Fruit fly (Drosophila melanogaster) Kc167 (cell line): ENCODE data around the gene cass.

Experiments
- Myc ChIP-seq: fragments of >200 bp; optimal IDR thresholded peaks from 2 replicates; lab custom pipeline; 2017; ENCODE audit warnings: missing external identifiers
- Sin3A ChIP-seq: fragments of >200 bp; optimal IDR thresholded peaks from 2 replicates; lab custom pipeline; 2018; ENCODE audit warnings: missing external identifiers
- h ChIP-seq: fragments of >200 bp; optimal IDR thresholded peaks from 3 replicates; lab custom pipeline; 2018; ENCODE audit warnings: missing external identifiers
- insv ChIP-seq: fragments of >200 bp; optimal IDR thresholded peaks from 3 replicates; lab custom pipeline; 2018; ENCODE audit warnings: missing external identifiers
- psq ChIP-seq: fragments of >200 bp; optimal IDR thresholded peaks from 2 replicates; lab custom pipeline; 2017; ENCODE audit warnings: missing external identifiers
- ttk ChIP-seq: sonication (Bioruptor generic); optimal IDR thresholded peaks from 2 replicates; lab custom pipeline; 2017; ENCODE audit warnings: missing external identifiers

The cass gene

dm6 chr2L:17477710-17478109 is at the start of gene cass:
Gene cass (minus strand): TSS chr2L:17477888.
- TF ChIP-seq psq (lab: Kevin White, UChicago) (no peak), h (no peak), Sin3A (no peak), ttk (lab: Kevin White, UChicago) (no peak), insv (lab: Kevin White, UChicago) (no peak), Myc (lab: Kevin White, UChicago) (no peak)

dm6 chr2L:17524449-17524848 is 46.8 kb upstream of the cass start, which contains the start of gene CG15143:
Gene CG15143 (minus strand): TSS chr2L:17524549.
- TF ChIP-seq psq (lab: Kevin White, UChicago) (no peak), insv (lab: Kevin White, UChicago) (no peak), Myc (lab: Kevin White, UChicago) (no peak), h (no peak), ttk (lab: Kevin White, UChicago) (no peak), Sin3A (no peak)

- TF ChIP-seq psq (lab: Kevin White, UChicago): no peak
- TF ChIP-seq Myc (lab: Kevin White, UChicago): no peak
- no peak for TF ChIP-seq insv (lab: Kevin White, UChicago)
- TF ChIP-seq ttk (lab: Kevin White, UChicago): no peak
- no peak for TF ChIP-seq Sin3A
- TF ChIP-seq h: no peak
Observed at dm6 chr2L:17514090-17514715, 36.5 kb upstream of the cass start.

- TF ChIP-seq Myc (lab: Kevin White, UChicago): no peak
- TF ChIP-seq Sin3A: no peak
- TF ChIP-seq insv (lab: Kevin White, UChicago): no peak
- no peak for TF ChIP-seq h
Observed at dm6 chr2L:17500946-17501451, 23.3 kb upstream of the cass start, which contains the start of the genes mEFTs and Dhc36C. Gene mEFTs (minus strand): TSS chr2L:17501106. Gene Dhc36C (plus strand): TSS chr2L:17501401.

DNA sequence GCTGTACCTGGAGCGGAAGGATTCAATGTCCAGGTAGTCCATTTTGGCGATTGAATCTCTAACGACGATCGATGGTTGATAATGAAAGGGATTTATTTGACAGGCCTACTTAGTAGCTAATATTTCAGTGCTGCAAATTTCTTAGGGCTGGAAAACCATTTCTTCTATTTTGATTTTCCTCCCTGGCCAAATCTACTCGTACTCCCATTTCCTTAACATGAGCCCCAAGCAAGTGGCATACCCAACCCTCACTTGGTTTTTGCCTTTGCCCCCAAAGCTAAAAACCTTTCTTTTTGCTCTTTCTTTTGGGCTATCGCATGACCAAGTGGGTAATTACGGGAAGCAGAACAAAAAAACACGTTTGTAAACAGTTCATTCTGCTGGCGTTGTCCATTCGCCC is 21.0 kb upstream of the cass start, which contains the start of gene CG15142:
TSS of gene CG15142 (minus strand) at position 101 of the 400 bp plus-strand sequence.
- TF ChIP-seq Myc (lab: Kevin White, UChicago) (no peak), psq (lab: Kevin White, UChicago) (no peak), h (no peak), ttk (lab: Kevin White, UChicago) (no peak), insv (lab: Kevin White, UChicago) (no peak), Sin3A (no peak)

dm6 chr2L:17497108-17497507 is 19.4 kb upstream of the cass start, which contains the start of gene qua:
Gene qua (minus strand): TSS chr2L:17497208.
- TF ChIP-seq h: no peak
- TF ChIP-seq Sin3A: no peak
- TF ChIP-seq psq (lab: Kevin White, UChicago): no peak
- no peak for TF ChIP-seq insv (lab: Kevin White, UChicago)
- no peak for TF ChIP-seq Myc (lab: Kevin White, UChicago)
- TF ChIP-seq ttk (lab: Kevin White, UChicago): no peak

- TF ChIP-seq psq (lab: Kevin White, UChicago) (no peak), ttk (lab: Kevin White, UChicago) (no peak), Sin3A (no peak), h (no peak), insv (lab: Kevin White, UChicago) (no peak), Myc (lab: Kevin White, UChicago) (no peak)
Observed at dm6 chr2L:17495759-17496158, 18.1 kb upstream of the cass start.

DNA sequence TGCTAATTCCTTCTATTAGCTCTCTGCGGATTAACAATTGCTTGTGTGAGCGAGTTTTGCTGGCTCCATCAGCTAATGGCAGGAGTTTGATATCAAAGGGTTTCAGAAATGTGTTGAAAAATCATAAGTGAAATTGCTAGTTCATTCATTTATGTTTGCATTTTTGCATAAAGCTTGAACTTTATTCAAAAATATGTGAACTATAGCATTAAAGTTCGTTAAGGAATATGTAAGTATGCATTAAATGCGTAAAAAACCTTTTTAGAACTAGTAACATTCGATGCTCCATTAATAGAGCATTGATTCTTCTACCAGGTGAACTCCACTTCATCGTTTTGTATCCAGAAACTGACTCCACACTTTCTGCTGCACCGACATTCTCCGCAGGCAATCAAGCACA is 15.0 kb upstream of the cass start:
- TF ChIP-seq insv (lab: Kevin White, UChicago) (no peak), ttk (lab: Kevin White, UChicago) (no peak), Sin3A (no peak), h (no peak), psq (lab: Kevin White, UChicago) (no peak), Myc (lab: Kevin White, UChicago) (no peak)

DNA sequence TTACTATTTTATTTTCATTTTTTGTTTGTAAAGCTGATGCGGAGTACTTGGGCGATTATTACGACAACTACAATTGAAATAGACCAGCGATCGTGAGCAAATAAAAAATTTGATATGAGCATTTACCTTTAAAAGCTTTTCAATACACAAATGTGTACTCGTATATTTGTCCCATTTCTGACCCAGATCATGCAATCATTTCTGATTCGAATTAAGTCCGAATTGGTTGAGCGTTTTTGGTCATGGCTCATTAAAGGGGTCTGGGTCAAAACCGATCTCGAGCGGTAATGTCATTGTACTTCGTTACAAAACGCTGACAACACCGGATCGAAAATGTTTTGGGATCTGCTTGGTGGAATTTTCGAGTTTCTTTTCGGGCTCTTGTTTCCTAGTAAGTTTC is 8.6 kb upstream of the cass start, which contains the start of gene CG43220:
TSS of gene CG43220 (plus strand) at position 301 of the 400 bp plus-strand sequence.
- TF ChIP-seq h: no peak
- no peak for TF ChIP-seq Sin3A
- TF ChIP-seq insv (lab: Kevin White, UChicago): no peak
- no peak for TF ChIP-seq ttk (lab: Kevin White, UChicago)
- no peak for TF ChIP-seq Myc (lab: Kevin White, UChicago)
- no peak for TF ChIP-seq psq (lab: Kevin White, UChicago)

dm6 chr2L:17485457-17485856 is 7.8 kb upstream of the cass start, which contains the start of the genes CG43221 and CG43645:
Gene CG43221 (plus strand): TSS chr2L:17485757.
Gene CG43645 (plus strand): TSS chr2L:17485757.
- TF ChIP-seq Sin3A (no peak), psq (lab: Kevin White, UChicago) (no peak), insv (lab: Kevin White, UChicago) (no peak), Myc (lab: Kevin White, UChicago) (no peak), h (no peak), ttk (lab: Kevin White, UChicago) (no peak)

DNA sequence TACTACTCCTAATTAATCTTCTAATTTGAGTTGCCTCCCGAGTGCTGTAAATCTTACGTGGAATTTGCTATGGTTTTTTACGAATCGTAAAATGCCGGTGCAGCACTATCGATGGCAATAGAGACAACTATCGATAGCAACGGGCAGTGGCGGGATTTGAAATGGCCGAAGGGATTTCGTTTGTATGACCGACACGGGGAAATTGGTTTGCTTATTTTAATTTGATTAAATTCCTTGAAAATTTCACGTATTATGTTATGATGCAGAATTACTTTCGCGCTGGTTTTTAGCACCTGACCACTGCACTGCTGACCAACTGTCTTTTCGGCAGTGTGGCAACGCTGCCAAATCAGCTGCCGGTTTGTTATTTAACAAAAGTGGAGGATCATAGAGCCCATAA is 6.5 kb upstream of the cass start, which contains the start of the genes GCS2beta and CG5131:
TSS of gene GCS2beta (minus strand) at position 134 of the 400 bp plus-strand sequence.
TSS of gene CG5131 (plus strand) at position 328 of the 400 bp plus-strand sequence.
- no peak for TF ChIP-seq Sin3A
- no peak for TF ChIP-seq insv (lab: Kevin White, UChicago)
- no peak for TF ChIP-seq h
- TF ChIP-seq Myc (lab: Kevin White, UChicago): no peak
- TF ChIP-seq ttk (lab: Kevin White, UChicago): no peak
- TF ChIP-seq psq (lab: Kevin White, UChicago): no peak
